Worm (Caenorhabditis elegans): Measurements from ENCODE around the gene B0228.7.

The B0228.7 gene

ce11 chrII:7708540-7708939 is 50.3 kb downstream of the B0228.7 start, which contains the start of gene B0495.9 (continued):
- TF ChIP-seq aly-2 (tag; optimal IDR thresholded peaks at IDR 0.05): no peak
- no peak for TF ChIP-seq hlh-4 (tag; optimal IDR thresholded peaks at IDR 0.05)
- peak; percentile 3 for TF ChIP-seq blmp-1 (tag; optimal IDR thresholded peaks at IDR 0.05)
- TF ChIP-seq sptf-1 (tag; optimal IDR thresholded peaks at IDR 0.05): no peak
- peak; percentile 61 for TF ChIP-seq nhr-71 (tag; optimal IDR thresholded peaks at IDR 0.05)
- peak; percentile 17 for TF ChIP-seq unc-130 (tag; optimal IDR thresholded peaks at IDR 0.05)
- TF ChIP-seq nhr-11 (tag; optimal IDR thresholded peaks at IDR 0.05): no peak
- peak; percentile 48 for TF ChIP-seq nhr-19 (GFP tag; conservative IDR thresholded peaks at IDR 0.05)
- TF ChIP-seq unc-86 (tag; optimal IDR thresholded peaks at IDR 0.05): no peak
- TF ChIP-seq xbp-1 (tag; optimal IDR thresholded peaks at IDR 0.05): peak; percentile 42
- peak; percentile 50 for TF ChIP-seq dsc-1 (tag; optimal IDR thresholded peaks at IDR 0.05)
- no peak for TF ChIP-seq grh-1 (GFP tag; IDR thresholded peaks at IDR 0.05)
- TF ChIP-seq mep-1 (tag; optimal IDR thresholded peaks at IDR 0.05): no peak
- peak; percentile 38 for TF ChIP-seq C16A3.4 (tag; optimal IDR thresholded peaks at IDR 0.05)
- peak; percentile 81 for TF ChIP-seq rnt-1 (tag; optimal IDR thresholded peaks at IDR 0.05)
- TF ChIP-seq ama-1 (optimal IDR thresholded peaks at IDR 0.05): no peak
- peak; percentile 22 to 52 for TF ChIP-seq lin-35 (GFP tag; optimal IDR thresholded peaks at IDR 0.05)
- TF ChIP-seq unc-62 (GFP tag; optimal IDR thresholded peaks at IDR 0.05): no peak
- TF ChIP-seq lin-14 (GFP tag; optimal IDR thresholded peaks at IDR 0.05): peak; percentile 42
- TF ChIP-seq pqm-1 (tag; optimal IDR thresholded peaks at IDR 0.05): no peak
- no peak for TF ChIP-seq zag-1 (tag; optimal IDR thresholded peaks at IDR 0.05)
- TF ChIP-seq ztf-11 (tag; optimal IDR thresholded peaks at IDR 0.05): peak in 1 of 2 experiments; percentile 55
- TF ChIP-seq skn-1 (tag; optimal IDR thresholded peaks at IDR 0.05): peak; percentile 51
- TF ChIP-seq nhr-76 (tag; optimal IDR thresholded peaks at IDR 0.05): peak; percentile 19
- TF ChIP-seq unc-30 (tag; optimal IDR thresholded peaks at IDR 0.05): no peak
- no peak for TF ChIP-seq jun-1 (tag; optimal IDR thresholded peaks at IDR 0.05)
- no peak for TF ChIP-seq nhr-237 (tag; optimal IDR thresholded peaks at IDR 0.05)
- no peak for TF ChIP-seq mef-2 (tag; optimal IDR thresholded peaks at IDR 0.05)
- TF ChIP-seq fkh-4 (tag; optimal IDR thresholded peaks at IDR 0.05; ENCODE audit: borderline replicate concordance): no peak
- TF ChIP-seq F16B12.6 (tag; optimal IDR thresholded peaks at IDR 0.05): peak; percentile 47
- TF ChIP-seq nhr-90 (tag; optimal IDR thresholded peaks at IDR 0.05; ENCODE audit: poor library complexity): peak; percentile 47
- TF ChIP-seq lin-13 (GFP tag; optimal IDR thresholded peaks at IDR 0.05): no peak
- no peak for TF ChIP-seq aha-1 (tag; optimal IDR thresholded peaks at IDR 0.05)
- TF ChIP-seq irx-1 (tag; optimal IDR thresholded peaks at IDR 0.05): peak; percentile 34
- TF ChIP-seq snu-23 (GFP tag; optimal IDR thresholded peaks at IDR 0.05): peak; percentile 68
- TF ChIP-seq ceh-88 (GFP tag; IDR thresholded peaks at IDR 0.05): no peak
- TF ChIP-seq efl-3 (GFP tag; optimal IDR thresholded peaks at IDR 0.05): no peak
- no peak for TF ChIP-seq pag-3 (tag; optimal IDR thresholded peaks at IDR 0.05; ENCODE audit: borderline replicate concordance, insufficient read depth)
- no peak for TF ChIP-seq vab-15 (tag; optimal IDR thresholded peaks at IDR 0.05)
- peak; percentile 58; the same call in 1 of the 2 replicates for TF ChIP-seq mab-9 (GFP tag; IDR thresholded peaks at IDR 0.05)
- no peak for TF ChIP-seq alr-1 (tag; optimal IDR thresholded peaks at IDR 0.05; ENCODE audit: borderline replicate concordance)
- TF ChIP-seq ets-5 (GFP tag; IDR thresholded peaks at IDR 0.05): no peak
- TF ChIP-seq lir-3 (tag; optimal IDR thresholded peaks at IDR 0.05; ENCODE audit: poor library complexity): peak; percentile 26
- TF ChIP-seq ceh-90 (tag; optimal IDR thresholded peaks at IDR 0.05): no peak
- TF ChIP-seq ceh-82 (tag; optimal IDR thresholded peaks at IDR 0.05): peak; percentile 16 to 37 (median 21)
- TF ChIP-seq efl-1 (optimal IDR thresholded peaks at IDR 0.05): peak; percentile 50 to 63
- TF ChIP-seq efl-1 (GFP tag; optimal IDR thresholded peaks at IDR 0.05 in 1 of 2): peak; percentile 43 to 95
